Worm (Caenorhabditis elegans) whole organism, L2 larva: Measurements from ENCODE around the gene B0280.9.

Experiments used
- mdl-1 ChIP-seq, 2 experiments: fragments of 150-350 bp in 1 of 2; sonication (generic microtip) in 1 of 2; optimal IDR thresholded peaks; 2 replicates each; lab custom pipeline; 2017; ENCODE audit warnings: missing biosample characterization in 2 of 2, missing genetic modification characterization in 2 of 2
- nhr-12 ChIP-seq: fragments of 150-350 bp; optimal IDR thresholded peaks from 2 replicates; lab custom pipeline; 2014; ENCODE audit warnings: missing biosample characterization, missing genetic modification characterization

ce11 chrIII:7084908-7085307 lies 37.8 kb downstream of the B0280.9 start, which contains the start of gene tofu-7:
- TF ChIP-seq nhr-12 (tag; lab: Kevin White, UChicago): no peak
- no peak for TF ChIP-seq mdl-1 (tag; optimal IDR thresholded peaks at IDR 0.05; lab: Kevin White, UChicago)
